Fruit fly (Drosophila melanogaster): ENCODE measurements around the gene CG13473.
A peak's percentile ranks its signal among the peaks of the same experiment; 100 is the strongest.

Gene CG13473

dm6 chr3L:14757464-14758384, 29.2 kb downstream of the CG13473 start, which contains the start of gene CG42507:
Gene CG42507 (minus strand): TSS chr3L:14757962.
- no peak for TF ChIP-seq CG14655 (GFP tag; optimal IDR thresholded peaks at IDR 0.05)
- TF ChIP-seq CG12605 (GFP tag; IDR thresholded peaks at IDR 0.05), result peak; percentile 58; the same call in 1 of the 2 replicates
- peak; percentile 44 for TF ChIP-seq CG32121 (GFP tag; IDR thresholded peaks at IDR 0.05)
- no peak for TF ChIP-seq D1 (tag; optimal IDR thresholded peaks at IDR 0.05)
- TF ChIP-seq CG9948 (tag; optimal IDR thresholded peaks at IDR 0.05), result no peak
- no peak for TF ChIP-seq Pif1A (GFP tag; optimal IDR thresholded peaks at IDR 0.05)
- peak; percentile 61; the same call in 1 of the 2 replicates for TF ChIP-seq Ets98B (GFP tag; IDR thresholded peaks at IDR 0.05)
- peak; percentile 6; the same call in 1 of the 3 replicates for TF ChIP-seq CG4496 (GFP tag; IDR thresholded peaks at IDR 0.05)
- TF ChIP-seq CG10348 (GFP tag; IDR thresholded peaks at IDR 0.05), result no peak
- TF ChIP-seq CG34367 (tag; optimal IDR thresholded peaks at IDR 0.05), result peak; percentile 33
- peak; percentile 61 for TF ChIP-seq CG13204 (GFP tag; optimal IDR thresholded peaks at IDR 0.05)
- TF ChIP-seq gl (tag; optimal IDR thresholded peaks at IDR 0.05), result peak; percentile 29
- TF ChIP-seq Pif1B (GFP tag; optimal IDR thresholded peaks at IDR 0.05), result peak; percentile 16
- no peak for TF ChIP-seq CG8301 (tag; optimal IDR thresholded peaks at IDR 0.05)
- TF ChIP-seq CG8159 (tag; optimal IDR thresholded peaks at IDR 0.05), result peak; percentile 9
- no peak for TF ChIP-seq CG17806 (tag; optimal IDR thresholded peaks at IDR 0.05)
- TF ChIP-seq rn (GFP tag; IDR thresholded peaks at IDR 0.05), result no peak
- no peak for TF ChIP-seq Snoo (tag; optimal IDR thresholded peaks at IDR 0.05)
- TF ChIP-seq EcR (GFP tag; optimal IDR thresholded peaks at IDR 0.05), result peak; percentile 68
- peak; percentile 13 for TF ChIP-seq CG15710 (tag; optimal IDR thresholded peaks at IDR 0.05)
- TF ChIP-seq fd96Ca (GFP tag; IDR thresholded peaks at IDR 0.05), result peak; percentile 50; the same call in 2 of the 3 replicates

- TF ChIP-seq gl (tag; optimal IDR thresholded peaks at IDR 0.05) (no peak), CG9948 (tag; optimal IDR thresholded peaks at IDR 0.05) (no peak), CG8159 (tag; optimal IDR thresholded peaks at IDR 0.05) (no peak), Pif1B (GFP tag; optimal IDR thresholded peaks at IDR 0.05) (no peak), CG17806 (tag; optimal IDR thresholded peaks at IDR 0.05) (no peak), CG8301 (tag; optimal IDR thresholded peaks at IDR 0.05) (no peak)
These were observed 30.2 kb downstream of the CG13473 start for dm6 chr3L:14758730-14759096.

DNA sequence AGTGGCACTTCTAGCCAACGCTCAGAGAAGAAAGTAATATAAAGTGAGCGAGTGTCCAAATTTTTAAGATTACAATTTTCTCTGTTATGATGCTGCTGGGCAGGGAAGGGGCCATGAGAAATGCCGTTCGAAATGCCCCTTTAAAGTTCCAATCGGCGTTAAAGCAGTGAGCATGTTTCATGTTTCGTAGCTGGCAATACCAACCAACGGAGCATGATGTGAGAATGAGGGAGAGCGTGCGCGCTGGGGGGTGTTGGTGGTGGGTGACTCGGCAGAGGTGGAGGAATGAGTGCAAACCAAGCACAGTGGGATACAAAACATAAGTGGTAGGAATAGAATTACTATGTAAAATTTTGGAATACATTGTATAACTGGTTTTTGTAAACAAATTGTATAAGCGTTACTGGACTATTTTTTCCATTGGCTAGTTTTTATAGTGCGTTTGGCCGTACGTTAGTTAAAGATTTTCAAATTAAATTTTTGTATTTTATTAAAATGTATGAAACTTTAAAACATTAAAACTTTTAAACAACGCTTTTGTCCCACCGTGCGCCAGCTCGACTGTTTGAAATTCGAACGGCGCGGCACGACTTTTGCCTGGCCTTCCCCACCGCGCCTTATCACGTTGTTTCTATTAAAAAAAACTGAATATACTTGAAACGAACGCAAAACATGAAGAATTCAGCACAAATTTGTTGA, 30.7 kb downstream of the CG13473 start:
- TF ChIP-seq CG4496 (GFP tag; IDR thresholded peaks at IDR 0.05) (peak; percentile 100), fd96Ca (GFP tag; IDR thresholded peaks at IDR 0.05) (peak; percentile 99), CG12605 (GFP tag; IDR thresholded peaks at IDR 0.05) (peak; percentile 99), CG10348 (GFP tag; IDR thresholded peaks at IDR 0.05) (peak; percentile 100), CG9948 (tag; optimal IDR thresholded peaks at IDR 0.05) (peak; percentile 100), CG8159 (tag; optimal IDR thresholded peaks at IDR 0.05) (peak; percentile 100), CG8301 (tag; optimal IDR thresholded peaks at IDR 0.05) (peak; percentile 100), Ets98B (GFP tag; IDR thresholded peaks at IDR 0.05) (peak; percentile 100), D1 (tag; optimal IDR thresholded peaks at IDR 0.05) (peak; percentile 99), EcR (GFP tag; optimal IDR thresholded peaks at IDR 0.05) (peak; percentile 52), CG34367 (tag; optimal IDR thresholded peaks at IDR 0.05) (peak; percentile 100), CG15710 (tag; optimal IDR thresholded peaks at IDR 0.05) (peak; percentile 100), Snoo (tag; optimal IDR thresholded peaks at IDR 0.05) (peak; percentile 100), CG32121 (GFP tag; IDR thresholded peaks at IDR 0.05) (peak; percentile 100), CG14655 (GFP tag; optimal IDR thresholded peaks at IDR 0.05) (peak; percentile 100), Pif1A (GFP tag; optimal IDR thresholded peaks at IDR 0.05) (peak; percentile 99), CG13204 (GFP tag; optimal IDR thresholded peaks at IDR 0.05) (peak; percentile 99), CG17806 (tag; optimal IDR thresholded peaks at IDR 0.05) (peak; percentile 100), Pif1B (GFP tag; optimal IDR thresholded peaks at IDR 0.05) (peak; percentile 99), rn (GFP tag; IDR thresholded peaks at IDR 0.05) (peak; percentile 99), gl (tag; optimal IDR thresholded peaks at IDR 0.05) (peak; percentile 98)

- TF ChIP-seq CG10348 (GFP tag; IDR thresholded peaks at IDR 0.05) (no peak), Pif1A (GFP tag; optimal IDR thresholded peaks at IDR 0.05) (peak; percentile 24), CG14655 (GFP tag; optimal IDR thresholded peaks at IDR 0.05) (no peak), CG17806 (tag; optimal IDR thresholded peaks at IDR 0.05) (peak; percentile 5), fd96Ca (GFP tag; IDR thresholded peaks at IDR 0.05) (no peak; the same call in 1 of the 3 replicates), CG8159 (tag; optimal IDR thresholded peaks at IDR 0.05) (peak; percentile 27), Ets98B (GFP tag; IDR thresholded peaks at IDR 0.05) (peak; percentile 60), rn (GFP tag; IDR thresholded peaks at IDR 0.05) (no peak), D1 (tag; optimal IDR thresholded peaks at IDR 0.05) (no peak), CG32121 (GFP tag; IDR thresholded peaks at IDR 0.05) (peak; percentile 57), CG8301 (tag; optimal IDR thresholded peaks at IDR 0.05) (peak; percentile 69), EcR (GFP tag; optimal IDR thresholded peaks at IDR 0.05) (no peak), CG13204 (GFP tag; optimal IDR thresholded peaks at IDR 0.05) (peak; percentile 78), CG12605 (GFP tag; IDR thresholded peaks at IDR 0.05) (0 out of 2 replicates have a peak, but pooled peaks have one; percentile 47), CG34367 (tag; optimal IDR thresholded peaks at IDR 0.05) (no peak), CG9948 (tag; optimal IDR thresholded peaks at IDR 0.05) (peak; percentile 20), Snoo (tag; optimal IDR thresholded peaks at IDR 0.05) (peak; percentile 7), Pif1B (GFP tag; optimal IDR thresholded peaks at IDR 0.05) (no peak), CG4496 (GFP tag; IDR thresholded peaks at IDR 0.05) (peak; percentile 77; the same call in 1 of the 3 replicates), CG15710 (tag; optimal IDR thresholded peaks at IDR 0.05) (peak; percentile 6), gl (tag; optimal IDR thresholded peaks at IDR 0.05) (no peak)
These were observed 31.5 kb downstream of the CG13473 start for dm6 chr3L:14759984-14760626.

Data from whole organism, pupa.